Worm (Caenorhabditis elegans): ENCODE measurements around the gene marc-1.

Gene marc-1

ce11 chrV:9777645-9778044, 38.1 kb downstream of the marc-1 start, which contains the start of gene smg-4:
Gene smg-4 (minus strand): TSS chrV:9777745.
- TF ChIP-seq egl-27 (tag; optimal IDR thresholded peaks at IDR 0.05) (no peak), nhr-28 (tag; optimal IDR thresholded peaks at IDR 0.05) (no peak), ama-1 (optimal IDR thresholded peaks at IDR 0.05) (no peak), mml-1 (tag; optimal IDR thresholded peaks at IDR 0.05) (no peak), R02D3.7 (tag; optimal IDR thresholded peaks at IDR 0.05) (no peak), zag-1 (tag; optimal IDR thresholded peaks at IDR 0.05) (no peak), lsy-12 (tag; optimal IDR thresholded peaks at IDR 0.05) (no peak), lin-15B (tag; optimal IDR thresholded peaks at IDR 0.05) (no peak), nhr-43 (tag; optimal IDR thresholded peaks at IDR 0.05; ENCODE audit: poor library complexity, severe bottlenecking) (no peak), fos-1 (tag; optimal IDR thresholded peaks at IDR 0.05) (no peak), eor-1 (tag; optimal IDR thresholded peaks at IDR 0.05) (no peak), pha-4 (tag; optimal IDR thresholded peaks at IDR 0.05) (no peak), ZK546.5 (tag; optimal IDR thresholded peaks at IDR 0.05) (no peak), nhr-67 (tag; optimal IDR thresholded peaks at IDR 0.05) (no peak), snpc-4 (tag; optimal IDR thresholded peaks at IDR 0.05) (no peak), ztf-4 (tag; optimal IDR thresholded peaks at IDR 0.05) (no peak), aly-2 (tag; optimal IDR thresholded peaks at IDR 0.05) (no peak), sea-2 (GFP tag; optimal IDR thresholded peaks at IDR 0.05) (no peak), elt-1 (tag; optimal IDR thresholded peaks at IDR 0.05) (no peak), nhr-25 (tag; optimal IDR thresholded peaks at IDR 0.05) (no peak)

- TF ChIP-seq zag-1 (tag; optimal IDR thresholded peaks at IDR 0.05) (no peak), fos-1 (tag; optimal IDR thresholded peaks at IDR 0.05) (no peak), pqm-1 (tag; optimal IDR thresholded peaks at IDR 0.05) (no peak), lin-15B (tag; optimal IDR thresholded peaks at IDR 0.05) (no peak), ceh-16 (tag; optimal IDR thresholded peaks at IDR 0.05) (no peak), egl-27 (tag; optimal IDR thresholded peaks at IDR 0.05) (no peak), mdl-1 (tag; optimal IDR thresholded peaks at IDR 0.05) (no peak), jun-1 (tag; optimal IDR thresholded peaks at IDR 0.05) (no peak), pha-4 (tag; optimal IDR thresholded peaks at IDR 0.05) (no peak), R02D3.7 (tag; optimal IDR thresholded peaks at IDR 0.05) (no peak), nfya-1 (tag; optimal IDR thresholded peaks at IDR 0.05; ENCODE audit: insufficient read depth) (no peak), lin-39 (tag; optimal IDR thresholded peaks at IDR 0.05) (no peak), ama-1 (optimal IDR thresholded peaks at IDR 0.05) (no peak), hmg-11 (tag; optimal IDR thresholded peaks at IDR 0.05) (no peak)
Measured at ce11 chrV:9779418-9779817, 39.9 kb downstream of the marc-1 start, which contains the start of gene F46B6.4. Gene F46B6.4 (minus strand): TSS chrV:9779518.

- no peak for TF ChIP-seq fkh-10 (GFP tag; optimal IDR thresholded peaks at IDR 0.05)
- no peak for TF ChIP-seq ztf-11 (tag; optimal IDR thresholded peaks at IDR 0.05)
- no peak for TF ChIP-seq nhr-11 (tag; optimal IDR thresholded peaks at IDR 0.05)
- TF ChIP-seq lsy-12 (tag; optimal IDR thresholded peaks at IDR 0.05), result no peak
- no peak for TF ChIP-seq mml-1 (tag; optimal IDR thresholded peaks at IDR 0.05)
- TF ChIP-seq ceh-9 (tag; optimal IDR thresholded peaks at IDR 0.05), result no peak
Measured at ce11 chrV:9782045-9782444, 42.5 kb downstream of the marc-1 start.

ce11 chrV:9782969-9783368, 43.5 kb downstream of the marc-1 start, which contains the start of gene F46B6.5:
Gene F46B6.5 (minus strand): TSS chrV:9783069.
- TF ChIP-seq R02D3.7 (tag; optimal IDR thresholded peaks at IDR 0.05), result no peak
- no peak for TF ChIP-seq lsy-12 (tag; optimal IDR thresholded peaks at IDR 0.05)

ce11 chrV:9784215-9784614, 44.7 kb downstream of the marc-1 start:
- no peak for TF ChIP-seq daf-12 (tag; optimal IDR thresholded peaks at IDR 0.05)
- TF ChIP-seq nhr-28 (tag; optimal IDR thresholded peaks at IDR 0.05), result no peak
- TF ChIP-seq mml-1 (tag; optimal IDR thresholded peaks at IDR 0.05), result no peak
- no peak for TF ChIP-seq nhr-23 (tag; optimal IDR thresholded peaks at IDR 0.05)
- no peak for TF ChIP-seq fos-1 (tag; optimal IDR thresholded peaks at IDR 0.05)
- no peak for TF ChIP-seq nhr-11 (tag; optimal IDR thresholded peaks at IDR 0.05)
- no peak for TF ChIP-seq ceh-82 (tag; optimal IDR thresholded peaks at IDR 0.05)
- no peak for TF ChIP-seq hmg-11 (tag; optimal IDR thresholded peaks at IDR 0.05)
- TF ChIP-seq zag-1 (tag; optimal IDR thresholded peaks at IDR 0.05), result no peak
- TF ChIP-seq nhr-25 (tag; optimal IDR thresholded peaks at IDR 0.05), result no peak
- TF ChIP-seq skn-1 (tag; optimal IDR thresholded peaks at IDR 0.05), result no peak
- no peak for TF ChIP-seq mdl-1 (tag; optimal IDR thresholded peaks at IDR 0.05)
- TF ChIP-seq ama-1 (optimal IDR thresholded peaks at IDR 0.05), result no peak
- TF ChIP-seq unc-62 (GFP tag; optimal IDR thresholded peaks at IDR 0.05), result no peak
- TF ChIP-seq sea-2 (GFP tag; optimal IDR thresholded peaks at IDR 0.05), result no peak
- no peak for TF ChIP-seq nfya-1 (tag; optimal IDR thresholded peaks at IDR 0.05; ENCODE audit: insufficient read depth)
- TF ChIP-seq tbx-2 (tag; optimal IDR thresholded peaks at IDR 0.05), result no peak
- TF ChIP-seq egl-27 (tag; optimal IDR thresholded peaks at IDR 0.05), result no peak

All from whole organism, L3 larva.